Worm (Caenorhabditis elegans): ENCODE measurements around the gene F53E4.1.

Gene F53E4.1

DNA sequence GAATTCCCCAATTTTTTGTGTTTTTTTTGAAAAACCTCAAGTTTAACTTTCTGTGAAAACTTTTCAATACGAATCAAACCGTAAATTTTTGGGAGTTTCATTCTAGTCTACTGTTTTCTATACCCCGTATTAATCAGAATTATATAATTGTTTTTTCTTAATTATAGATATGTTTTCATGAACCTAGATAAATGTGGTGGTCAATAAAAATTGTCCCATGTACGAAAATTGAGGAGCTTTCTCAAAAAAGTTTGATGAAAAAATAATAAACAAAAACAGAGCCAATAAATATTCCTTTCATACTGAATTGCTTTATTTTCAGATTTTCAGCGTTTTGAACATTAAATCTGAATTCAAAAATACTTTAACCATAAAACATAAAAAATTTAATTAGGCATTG lies 42.3 kb upstream of the F53E4.1 start, which contains the start of gene Y6E2A.1:
Gene Y6E2A.1 (minus strand): TSS at position 101 of the 400 bp plus-strand sequence.
- no peak for TF ChIP-seq snu-23 (GFP tag; optimal IDR thresholded peaks at IDR 0.05)
- TF ChIP-seq pax-3 (tag; optimal IDR thresholded peaks at IDR 0.05), result no peak
- TF ChIP-seq dpl-1 (GFP tag; optimal IDR thresholded peaks at IDR 0.05), result no peak
- TF ChIP-seq blmp-1 (tag; optimal IDR thresholded peaks at IDR 0.05), result no peak
- TF ChIP-seq elt-2 (tag; optimal IDR thresholded peaks at IDR 0.05), result no peak
- TF ChIP-seq Y116A8C.19 (tag; optimal IDR thresholded peaks at IDR 0.05; ENCODE audit: borderline replicate concordance), result no peak
- no peak for TF ChIP-seq elt-3 (tag; optimal IDR thresholded peaks at IDR 0.05)
- no peak for TF ChIP-seq egl-13 (tag; optimal IDR thresholded peaks at IDR 0.05)
- TF ChIP-seq mab-9 (GFP tag; IDR thresholded peaks at IDR 0.05), result no peak

DNA sequence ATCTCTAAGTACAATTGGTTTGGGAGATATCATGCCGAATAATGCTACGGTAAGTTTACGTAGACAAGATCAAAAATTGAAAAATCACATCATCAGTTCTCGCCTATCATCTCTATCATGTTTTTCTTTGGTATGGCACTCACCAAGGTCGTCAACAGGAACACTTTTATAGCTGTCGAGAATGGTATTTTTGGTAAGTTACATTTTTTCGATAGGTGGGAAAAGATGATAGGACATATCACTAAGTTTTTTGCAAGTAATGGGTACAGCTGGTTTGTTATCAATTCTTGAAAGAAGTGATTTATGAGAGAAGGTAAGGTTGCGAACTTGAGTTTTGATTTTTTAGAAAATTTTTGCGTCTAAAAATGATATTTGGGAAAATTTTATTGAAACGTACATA lies 39.9 kb upstream of the F53E4.1 start:
- TF ChIP-seq snpc-4 (tag; optimal IDR thresholded peaks at IDR 0.05), result no peak
- no peak for TF ChIP-seq pax-3 (tag; optimal IDR thresholded peaks at IDR 0.05)
- peak; percentile 74 for TF ChIP-seq nhr-20 (tag; optimal IDR thresholded peaks at IDR 0.05)
- TF ChIP-seq egl-27 (tag; optimal IDR thresholded peaks at IDR 0.05), result no peak
- TF ChIP-seq hlh-17 (GFP tag; optimal IDR thresholded peaks at IDR 0.05; ENCODE audit: borderline replicate concordance), result no peak
- no peak for TF ChIP-seq rnt-1 (tag; optimal IDR thresholded peaks at IDR 0.05)
- TF ChIP-seq elt-3 (tag; optimal IDR thresholded peaks at IDR 0.05), result peak in 5 of 6 experiments; percentile 32 to 98 (median 74)
- no peak for TF ChIP-seq sup-37 (GFP tag; optimal IDR thresholded peaks at IDR 0.05)
- TF ChIP-seq egl-13 (tag; optimal IDR thresholded peaks at IDR 0.05), result no peak
- TF ChIP-seq nhr-77 (tag; optimal IDR thresholded peaks at IDR 0.05), result no peak
- no peak for TF ChIP-seq lin-13 (GFP tag; optimal IDR thresholded peaks at IDR 0.05)
- TF ChIP-seq unc-30 (tag; optimal IDR thresholded peaks at IDR 0.05), result no peak
- TF ChIP-seq zip-4 (GFP tag; optimal IDR thresholded peaks at IDR 0.05), result no peak
- peak; percentile 11 for TF ChIP-seq nhr-90 (tag; optimal IDR thresholded peaks at IDR 0.05; ENCODE audit: poor library complexity)
- peak; percentile 71 for TF ChIP-seq lin-14 (GFP tag; optimal IDR thresholded peaks at IDR 0.05)
- TF ChIP-seq swsn-7 (tag; optimal IDR thresholded peaks at IDR 0.05), result no peak
- TF ChIP-seq pag-3 (tag; optimal IDR thresholded peaks at IDR 0.05; ENCODE audit: borderline replicate concordance, insufficient read depth), result peak; percentile 54
- no peak; the same call in 1 of the 2 replicates for TF ChIP-seq grh-1 (GFP tag; IDR thresholded peaks at IDR 0.05)
- TF ChIP-seq fkh-10 (GFP tag; optimal IDR thresholded peaks at IDR 0.05), result no peak
- TF ChIP-seq nhr-19 (GFP tag; conservative IDR thresholded peaks at IDR 0.05), result peak; percentile 38
- no peak for TF ChIP-seq mdl-1 (tag; optimal IDR thresholded peaks at IDR 0.05)
- TF ChIP-seq nhr-85 (tag), result peak; percentile 90
- TF ChIP-seq sox-4 (tag; optimal IDR thresholded peaks at IDR 0.05), result no peak
- peak; percentile 52 for TF ChIP-seq nhr-71 (tag; optimal IDR thresholded peaks at IDR 0.05)
- no peak for TF ChIP-seq elt-2 (tag; optimal IDR thresholded peaks at IDR 0.05)
- no peak for TF ChIP-seq nhr-84 (tag; optimal IDR thresholded peaks at IDR 0.05)
- TF ChIP-seq ceh-8 (GFP tag; optimal IDR thresholded peaks at IDR 0.05), result no peak
- TF ChIP-seq nhr-76 (tag; optimal IDR thresholded peaks at IDR 0.05), result no peak
- peak in 1 of 2 experiments; percentile 46 for TF ChIP-seq lsy-2 (tag; optimal IDR thresholded peaks at IDR 0.05)
- no peak for TF ChIP-seq sptf-1 (tag; optimal IDR thresholded peaks at IDR 0.05)
- no peak for TF ChIP-seq efl-1 (optimal IDR thresholded peaks at IDR 0.05)
- TF ChIP-seq efl-1 (GFP tag; optimal IDR thresholded peaks at IDR 0.05 in 1 of 2), result peak in 1 of 2 experiments; percentile 21
- TF ChIP-seq dsc-1 (tag; optimal IDR thresholded peaks at IDR 0.05), result no peak
- no peak for TF ChIP-seq hpl-2 (GFP tag; optimal IDR thresholded peaks at IDR 0.05)
- TF ChIP-seq aha-1 (tag; optimal IDR thresholded peaks at IDR 0.05), result no peak
- TF ChIP-seq blmp-1 (tag; optimal IDR thresholded peaks at IDR 0.05), result peak; percentile 57
- TF ChIP-seq nhr-11 (tag; optimal IDR thresholded peaks at IDR 0.05), result no peak

Measured in whole organism, L1 larva.